Fruit fly (Drosophila melanogaster): ENCODE results near the gene CG1236.

Gene CG1236

DNA sequence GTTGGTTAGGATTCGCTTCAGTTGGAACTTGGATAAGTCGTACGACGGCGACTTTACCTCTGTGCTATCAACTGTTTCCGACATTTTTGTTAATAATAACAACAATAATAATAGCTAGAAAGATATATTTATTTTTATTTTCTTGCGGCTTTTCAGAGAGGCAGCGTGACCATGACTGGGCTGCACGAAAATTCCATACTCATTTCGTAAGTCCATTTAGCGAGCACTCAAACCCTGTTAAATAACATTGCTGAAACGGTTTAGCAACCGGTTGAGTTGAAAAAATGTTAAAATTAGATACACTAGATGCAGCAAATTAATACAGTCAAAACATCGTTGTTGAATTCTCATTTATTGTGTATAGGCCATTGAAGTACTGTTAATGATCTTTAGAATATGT, 18.0 kb downstream of the CG1236 start, which contains the start of gene Dcps (continued):
- TF ChIP-seq CG4424 (GFP tag; optimal IDR thresholded peaks at IDR 0.05) (no peak), cato (GFP tag; optimal IDR thresholded peaks at IDR 0.05; ENCODE audit: borderline replicate concordance) (no peak), CG2875 (GFP tag; optimal IDR thresholded peaks at IDR 0.05) (no peak), Scr (GFP tag; IDR thresholded peaks at IDR 0.05; ENCODE audit: partially characterized antibody) (no peak), CG13123 (GFP tag; optimal IDR thresholded peaks at IDR 0.05) (no peak), pzg (GFP tag; optimal IDR thresholded peaks at IDR 0.05) (peak; percentile 75), pb (GFP tag; optimal IDR thresholded peaks at IDR 0.05) (no peak), tna (GFP tag; IDR thresholded peaks at IDR 0.05; ENCODE audit: partially characterized antibody) (no peak), CG15011 (GFP tag; optimal IDR thresholded peaks at IDR 0.05) (no peak), Neu2 (GFP tag; optimal IDR thresholded peaks at IDR 0.05; ENCODE audit: borderline replicate concordance) (no peak), CG13296 (GFP tag; optimal IDR thresholded peaks at IDR 0.05) (no peak), tll (GFP tag; optimal IDR thresholded peaks at IDR 0.05) (no peak), jumu (GFP tag; optimal IDR thresholded peaks at IDR 0.05) (no peak), D19B (GFP tag; optimal IDR thresholded peaks at IDR 0.05) (no peak), Mrtf (GFP tag; IDR thresholded peaks at IDR 0.05) (no peak), Camta (GFP tag; optimal IDR thresholded peaks at IDR 0.05) (no peak), org-1 (GFP tag; optimal IDR thresholded peaks at IDR 0.05) (no peak), CG11723 (GFP tag; optimal IDR thresholded peaks at IDR 0.05) (no peak), row (GFP tag; IDR thresholded peaks at IDR 0.05) (no peak), CG7963 (GFP tag; IDR thresholded peaks at IDR 0.05; ENCODE audit: partially characterized antibody) (no peak), Myb (GFP tag; optimal IDR thresholded peaks at IDR 0.05) (no peak), bcd (GFP tag; optimal IDR thresholded peaks at IDR 0.05) (no peak), fd96Cb (tag; optimal IDR thresholded peaks at IDR 0.05) (no peak), CG4730 (GFP tag; IDR thresholded peaks at IDR 0.05) (no peak), peb (GFP tag; IDR thresholded peaks at IDR 0.05) (no peak), CG31441 (GFP tag; IDR thresholded peaks at IDR 0.05) (no peak), Max (GFP tag; optimal IDR thresholded peaks at IDR 0.05) (no peak), hb (GFP tag; IDR thresholded peaks at IDR 0.05; ENCODE audit: partially characterized antibody) (no peak), PHDP (tag; optimal IDR thresholded peaks at IDR 0.05) (no peak)

DNA sequence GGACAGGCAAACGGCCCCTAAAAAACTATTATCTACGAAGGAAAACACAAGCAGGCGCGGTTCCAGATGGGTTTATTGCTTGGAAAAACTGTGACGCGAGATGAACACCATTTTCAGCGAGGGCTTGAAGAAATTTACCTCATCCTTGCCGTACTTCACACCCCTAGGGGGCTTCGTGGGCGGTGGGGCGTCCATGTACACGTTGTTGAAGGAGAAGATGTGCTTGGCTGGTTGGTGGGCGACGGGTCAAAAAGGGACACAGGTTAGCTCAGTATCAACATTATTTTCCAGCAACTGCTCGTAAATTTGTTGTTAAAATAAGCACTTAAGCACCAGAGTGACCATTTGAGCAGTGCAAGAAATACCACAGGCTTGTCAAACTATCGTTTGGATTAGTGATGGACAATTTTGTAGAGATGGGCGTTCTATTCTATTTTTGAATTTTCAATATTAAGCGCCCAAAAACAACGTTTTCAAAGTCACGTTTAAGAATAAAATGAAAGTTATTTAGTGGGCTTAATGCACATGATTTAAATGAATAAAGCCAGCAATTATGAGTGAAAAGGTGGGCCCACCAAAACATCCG, 22.2 kb downstream of the CG1236 start, which contains the start of gene Sec8:
Gene Sec8 (minus strand): TSS at position 374 of the 586 bp plus-strand sequence.
- TF ChIP-seq danr (GFP tag; IDR thresholded peaks at IDR 0.05), result no peak
- no peak for TF ChIP-seq disco-r (GFP tag; optimal IDR thresholded peaks at IDR 0.05)
- TF ChIP-seq mirr (GFP tag; optimal IDR thresholded peaks at IDR 0.05), result no peak
- no peak for TF ChIP-seq oc (tag; optimal IDR thresholded peaks at IDR 0.05)
- TF ChIP-seq CG10979 (tag; optimal IDR thresholded peaks at IDR 0.05), result peak; percentile 19
- no peak for TF ChIP-seq Meics (GFP tag; optimal IDR thresholded peaks at IDR 0.05)
- peak; percentile 63 for TF ChIP-seq CG14710 (tag; optimal IDR thresholded peaks at IDR 0.05)
- TF ChIP-seq CG1832 (GFP tag; optimal IDR thresholded peaks at IDR 0.05), result no peak
- TF ChIP-seq Side (GFP tag; optimal IDR thresholded peaks at IDR 0.05), result peak; percentile 63
- TF ChIP-seq fru (optimal IDR thresholded peaks at IDR 0.05), result no peak
- TF ChIP-seq Kr (GFP tag; optimal IDR thresholded peaks at IDR 0.05), result no peak
- no peak for TF ChIP-seq stc (GFP tag; IDR thresholded peaks at IDR 0.05)
- TF ChIP-seq CG15269 (tag; optimal IDR thresholded peaks at IDR 0.05), result no peak
- no peak for TF ChIP-seq CG3838 (GFP tag; optimal IDR thresholded peaks at IDR 0.05)
- TF ChIP-seq CG43689 (GFP tag; IDR thresholded peaks at IDR 0.05), result no peak
- no peak for TF ChIP-seq CG17385 (GFP tag; optimal IDR thresholded peaks at IDR 0.05)
- TF ChIP-seq eyg (GFP tag; optimal IDR thresholded peaks at IDR 0.05), result no peak
- no peak for TF ChIP-seq pan (optimal IDR thresholded peaks at IDR 0.05)
- peak in 1 of 2 experiments; percentile 20 for TF ChIP-seq pan (GFP tag; optimal IDR thresholded peaks at IDR 0.05 in 1 of 2, IDR thresholded peaks at IDR 0.05 in 1 of 2)
- TF ChIP-seq ewg (GFP tag; optimal IDR thresholded peaks at IDR 0.05), result no peak
- no peak for TF ChIP-seq ssp (GFP tag; IDR thresholded peaks at IDR 0.05)
- TF ChIP-seq CG15514 (GFP tag; optimal IDR thresholded peaks at IDR 0.05), result peak; percentile 69
- TF ChIP-seq Poxn (GFP tag; IDR thresholded peaks at IDR 0.05), result no peak

All from whole organism, embryonic.